Worm (Caenorhabditis elegans) whole organism, L1 larva: ENCODE data around the gene C48D1.5.

Experiments
- egl-27 ChIP-seq, 2 experiments: fragments of 150-350 bp in 1 of 2; sonication (generic microtip); optimal IDR thresholded peaks; 3 replicates each; lab custom pipeline; 2017 to 2018; ENCODE audit warnings: missing biosample characterization in 2 of 2, missing genetic modification characterization in 2 of 2, missing genetic modification reagents in 2 of 2
- nhr-237 ChIP-seq: fragments of 150-350 bp; optimal IDR thresholded peaks from 2 replicates; lab custom pipeline; 2014; ENCODE audit warnings: missing biosample characterization, missing genetic modification characterization
- snpc-4 ChIP-seq: fragments of 150-350 bp; optimal IDR thresholded peaks from 2 replicates; lab custom pipeline; 2014; ENCODE audit warnings: missing biosample characterization, missing genetic modification characterization
- swsn-7 ChIP-seq: sonication (generic microtip); optimal IDR thresholded peaks from 2 replicates; lab custom pipeline; 2016; ENCODE audit warnings: missing genetic modification characterization, missing compliant biosample characterization

DNA sequence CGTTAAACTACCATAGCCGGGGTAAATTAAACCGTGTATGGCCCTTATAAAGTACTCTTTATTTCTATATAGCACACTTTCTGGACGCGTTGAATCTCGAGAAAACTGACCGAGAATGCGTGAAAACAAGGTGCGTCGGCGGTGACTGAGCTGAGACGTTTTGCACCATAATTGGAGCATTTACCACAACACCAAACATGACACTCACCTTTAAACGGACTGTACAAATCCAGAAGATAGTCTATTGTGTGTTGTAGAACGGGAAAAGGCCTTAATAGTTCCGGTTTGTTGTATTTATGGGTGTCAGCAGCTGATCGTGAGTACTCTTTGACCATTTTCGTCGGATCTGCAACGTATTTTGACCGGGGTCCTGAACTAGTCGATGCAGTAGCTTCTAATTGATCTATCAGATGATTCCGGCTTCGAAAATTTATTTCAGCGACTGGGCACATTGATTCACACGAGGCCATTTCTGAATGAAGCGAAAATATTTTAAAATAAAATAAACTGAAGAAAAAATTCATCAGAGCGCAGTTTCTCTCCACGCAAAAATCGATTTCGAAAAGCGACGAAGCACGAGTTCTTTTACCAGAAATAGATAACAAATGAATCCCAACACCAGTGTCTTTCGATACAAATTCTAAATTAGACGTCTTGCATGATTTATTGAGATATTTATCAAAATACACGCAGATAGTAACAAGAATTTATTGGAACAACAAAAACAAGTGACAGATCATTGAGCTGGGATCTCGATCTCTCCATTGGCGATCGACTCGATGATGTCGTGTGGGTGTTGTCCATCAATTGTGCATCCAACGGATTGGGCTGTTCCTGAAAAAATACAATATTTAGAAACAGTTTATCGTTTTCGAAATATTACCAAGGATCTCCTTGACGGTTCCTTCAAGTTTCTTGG lies 17.4 kb downstream of the C48D1.5 start, which contains the start of gene tag-115:
- TF ChIP-seq snpc-4 (tag; lab: Kevin White, UChicago) (no peak), egl-27 (tag; optimal IDR thresholded peaks at IDR 0.05; lab: Kevin White, UChicago) (no peak), nhr-237 (tag; lab: Kevin White, UChicago) (no peak), swsn-7 (tag; lab: Kevin White, UChicago) (peak; percentile 18)
